Worm (Caenorhabditis elegans) whole organism, L1 larva: Measurements from ENCODE around the gene H13N06.7.

Experiments
- C04F5.9 ChIP-seq: sonication (generic microtip); optimal IDR thresholded peaks from 2 replicates; lab custom pipeline; 2016; ENCODE audit warnings: missing genetic modification characterization, missing compliant biosample characterization
- C16A3.4 ChIP-seq: fragments of 150-350 bp; optimal IDR thresholded peaks from 2 replicates; lab custom pipeline; 2014; ENCODE audit warnings: missing biosample characterization, missing genetic modification characterization
- C34B4.2 ChIP-seq: sonication (generic microtip); optimal IDR thresholded peaks from 2 replicates; lab custom pipeline; 2017; ENCODE audit warnings: mild to moderate bottlenecking, missing genetic modification characterization, missing compliant biosample characterization
- F16B12.6 ChIP-seq: fragments of 150-350 bp; optimal IDR thresholded peaks from 2 replicates; lab custom pipeline; 2014; ENCODE audit warnings: missing biosample characterization, missing genetic modification characterization
- aly-2 ChIP-seq: fragments of 150-350 bp; optimal IDR thresholded peaks from 2 replicates; lab custom pipeline; 2014; ENCODE audit warnings: missing biosample characterization, missing genetic modification characterization
- egl-13 ChIP-seq: sonication (generic microtip); optimal IDR thresholded peaks from 2 replicates; lab custom pipeline; 2016; ENCODE audit warnings: missing genotype, missing genetic modification reagents, missing genetic modification characterization, missing compliant biosample characterization
- jun-1 ChIP-seq: fragments of 150-350 bp; optimal IDR thresholded peaks from 2 replicates; lab custom pipeline; 2014; ENCODE audit warnings: missing biosample characterization, missing genetic modification reagents, missing genetic modification characterization
- lin-13 ChIP-seq: fragments of 150-350 bp; optimal IDR thresholded peaks from 2 replicates; lab custom pipeline; 2014; ENCODE audit warnings: missing biosample characterization, missing genetic modification reagents, missing genetic modification characterization
- lin-14 ChIP-seq: fragments of 200-800 bp; sonication (Bioruptor generic); optimal IDR thresholded peaks from 2 replicates; lab custom pipeline; 2018; ENCODE audit warnings: mild to moderate bottlenecking, missing genetic modification characterization, moderate library complexity, missing compliant biosample characterization
- lin-35 ChIP-seq, 2 experiments: fragments of 150-350 bp; optimal IDR thresholded peaks; 2 replicates each; lab custom pipeline; 2014; ENCODE audit warnings: missing biosample characterization in 2 of 2, missing genetic modification characterization in 2 of 2, missing genetic modification reagents in 2 of 2
- mab-9 ChIP-seq: fragments of 200-800 bp; sonication (Bioruptor generic); IDR thresholded peaks from 2 replicates; pipeline ENCODE4 v1.3.6; 2022; ENCODE audit warnings: missing genetic modification reagents, missing genetic modification characterization, missing compliant biosample characterization
- mdl-1 ChIP-seq, 2 experiments: fragments of 150-350 bp; optimal IDR thresholded peaks; 2 replicates each; lab custom pipeline; 2014 to 2017; ENCODE audit warnings: missing biosample characterization in 2 of 2, missing genetic modification characterization in 2 of 2, inconsistent platforms in 1 of 2
- mep-1 ChIP-seq: fragments of 150-350 bp; optimal IDR thresholded peaks from 2 replicates; lab custom pipeline; 2014; ENCODE audit warnings: missing biosample characterization, missing genetic modification characterization
- nhr-20 ChIP-seq: sonication (generic microtip); optimal IDR thresholded peaks from 2 replicates; lab custom pipeline; 2016; ENCODE audit warnings: mild to moderate bottlenecking, missing genetic modification characterization, missing compliant biosample characterization
- nhr-84 ChIP-seq: sonication (generic microtip); optimal IDR thresholded peaks from 2 replicates; lab custom pipeline; 2017; ENCODE audit warnings: missing biosample characterization, missing genetic modification characterization
- pqm-1 ChIP-seq: sonication (generic microtip); optimal IDR thresholded peaks from 3 replicates; lab custom pipeline; 2017; ENCODE audit warnings: missing biosample characterization, missing genetic modification characterization
- rnt-1 ChIP-seq: sonication (generic microtip); optimal IDR thresholded peaks from 2 replicates; lab custom pipeline; 2016; ENCODE audit warnings: mild to moderate bottlenecking, missing genetic modification characterization, moderate library complexity, missing compliant biosample characterization
- snpc-4 ChIP-seq: fragments of 150-350 bp; optimal IDR thresholded peaks from 2 replicates; lab custom pipeline; 2014; ENCODE audit warnings: missing biosample characterization, missing genetic modification characterization
- sox-4 ChIP-seq: sonication (generic microtip); optimal IDR thresholded peaks from 2 replicates; lab custom pipeline; 2016; ENCODE audit warnings: missing genetic modification characterization, missing compliant biosample characterization
- sup-37 ChIP-seq: fragments of 200-800 bp; sonication (Bioruptor generic); optimal IDR thresholded peaks from 2 replicates; lab custom pipeline; 2018; ENCODE audit warnings: mild to moderate bottlenecking, missing genetic modification characterization, missing compliant biosample characterization
- tbx-2 ChIP-seq: sonication (generic microtip); optimal IDR thresholded peaks from 2 replicates; lab custom pipeline; 2016; ENCODE audit warnings: missing genetic modification characterization, missing compliant biosample characterization
- unc-86 ChIP-seq: sonication (generic microtip); optimal IDR thresholded peaks from 2 replicates; lab custom pipeline; 2016; ENCODE audit warnings: missing genetic modification characterization, missing compliant biosample characterization

H13N06.7 gene

DNA sequence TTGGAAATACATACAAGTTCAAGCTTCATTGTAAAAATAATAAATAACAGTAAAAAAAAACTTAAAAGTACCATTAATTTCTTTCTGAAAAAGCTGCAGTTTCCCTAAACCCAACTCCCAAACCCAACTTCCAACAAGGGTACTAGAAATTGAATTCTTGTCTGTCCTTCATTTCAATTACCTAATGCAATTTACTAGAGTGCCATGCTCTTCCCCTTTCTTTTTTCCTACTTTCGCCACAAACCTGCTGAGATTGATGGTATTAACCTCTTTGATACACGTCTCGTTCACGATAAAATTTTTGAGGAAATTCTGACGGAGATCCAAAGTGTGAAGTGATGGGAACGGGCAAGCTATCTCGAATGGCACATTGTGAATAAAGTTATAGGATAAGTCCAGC, 45.0 kb downstream of the H13N06.7 start:
- TF ChIP-seq mab-9 (GFP tag; lab: Robert Waterston, UW), result no peak
- TF ChIP-seq lin-35 (GFP tag; optimal IDR thresholded peaks at IDR 0.05; lab: Kevin White, UChicago), result no peak
- TF ChIP-seq mep-1, result no peak
- TF ChIP-seq lin-14 (GFP tag; lab: Kevin White, UChicago), result peak; percentile 44
- peak; percentile 28 for TF ChIP-seq tbx-2 (tag; lab: Kevin White, UChicago)
- TF ChIP-seq C16A3.4, result no peak
- TF ChIP-seq sup-37 (GFP tag; lab: Kevin White, UChicago), result no peak
- TF ChIP-seq nhr-84 (tag; lab: Kevin White, UChicago), result no peak
- no peak for TF ChIP-seq aly-2 (tag; lab: Kevin White, UChicago)
- TF ChIP-seq C34B4.2 (tag; lab: Kevin White, UChicago), result no peak
- no peak for TF ChIP-seq F16B12.6 (tag; lab: Kevin White, UChicago)
- no peak for TF ChIP-seq pqm-1 (tag; lab: Kevin White, UChicago)

DNA sequence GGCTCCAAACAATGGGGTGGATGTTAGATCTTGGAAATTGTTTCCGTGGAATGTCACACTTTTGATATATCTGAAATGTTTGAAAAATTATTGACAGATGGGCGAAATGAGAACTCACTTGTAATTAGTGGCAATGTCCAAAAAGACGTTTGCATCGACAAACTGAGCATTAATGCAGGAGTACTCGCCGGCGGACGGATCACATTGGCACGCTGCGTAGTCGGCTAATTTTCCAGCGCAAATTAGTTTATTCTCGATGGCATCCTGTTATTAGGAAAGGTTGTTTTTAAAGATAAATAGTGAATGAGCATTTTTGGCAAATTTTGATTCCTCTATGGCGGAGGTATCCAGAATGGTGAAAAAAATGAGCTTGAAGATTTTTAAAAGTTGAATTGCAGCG, 47.8 kb downstream of the H13N06.7 start:
- TF ChIP-seq lin-14 (GFP tag; lab: Kevin White, UChicago) (peak; percentile 46), jun-1 (tag; lab: Kevin White, UChicago) (no peak)

DNA sequence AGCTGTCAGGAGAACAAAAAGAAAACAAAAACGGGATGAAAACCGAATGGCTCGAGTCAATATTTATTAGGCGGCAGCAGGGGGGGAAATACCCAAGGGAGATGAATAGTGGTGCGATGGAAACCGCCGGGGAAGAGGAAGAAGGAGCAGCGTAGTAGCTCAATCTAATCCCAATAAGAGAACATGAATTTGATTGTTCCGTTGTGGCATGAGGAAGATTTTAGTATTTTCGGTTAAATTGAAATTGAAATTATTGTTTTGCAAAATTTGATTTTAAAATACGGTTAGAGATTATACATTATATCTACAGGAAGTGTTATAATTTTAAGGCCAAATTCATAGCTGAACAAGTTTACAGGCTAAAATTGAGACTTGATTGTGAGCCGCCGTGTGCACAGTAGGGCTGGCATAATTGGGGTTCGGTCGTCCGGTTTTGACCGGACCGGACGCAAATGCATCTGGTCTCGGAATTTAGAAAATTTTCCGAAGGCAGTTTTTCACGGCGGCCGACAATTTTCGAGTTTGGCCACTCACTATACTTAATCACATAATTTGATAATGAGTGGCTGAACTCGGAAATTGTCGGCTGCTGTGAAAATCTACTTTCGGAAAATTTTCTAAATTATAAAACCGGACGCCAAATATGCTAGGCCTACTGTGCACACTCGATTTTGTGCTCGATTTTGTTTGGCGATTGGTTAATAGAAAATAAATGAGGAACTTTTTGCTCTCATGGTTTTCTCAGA, 49.3 kb downstream of the H13N06.7 start:
- TF ChIP-seq snpc-4, result peak; percentile 70
- no peak for TF ChIP-seq F16B12.6 (tag; lab: Kevin White, UChicago)
- TF ChIP-seq rnt-1 (tag; lab: Kevin White, UChicago), result no peak
- peak; percentile 40 for TF ChIP-seq lin-14 (GFP tag; lab: Kevin White, UChicago)
- TF ChIP-seq mdl-1 (tag; optimal IDR thresholded peaks at IDR 0.05; lab: Kevin White, UChicago), result no peak
- TF ChIP-seq, all 84 proteins: peak for 2

DNA sequence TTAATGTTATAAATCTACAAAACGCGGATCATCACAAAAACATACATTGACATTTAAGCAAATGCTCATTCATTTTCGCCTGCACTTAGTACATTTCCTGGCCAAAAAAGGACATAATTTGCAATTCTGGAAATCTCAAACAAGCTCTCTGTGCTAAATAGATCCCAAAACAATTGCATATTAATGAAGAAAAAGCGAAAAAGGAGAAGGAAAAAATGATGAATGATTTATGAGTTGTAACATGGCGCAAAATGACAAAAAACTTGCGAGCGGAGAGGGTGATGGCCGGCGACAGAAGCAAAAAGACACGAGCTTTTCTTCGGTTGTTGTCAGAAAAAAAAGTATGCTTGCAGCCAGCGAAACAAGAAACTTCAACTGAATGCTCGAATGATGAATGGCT, 52.0 kb downstream of the H13N06.7 start:
- TF ChIP-seq unc-86 (tag; lab: Kevin White, UChicago) (peak; percentile 74), sox-4 (tag; lab: Kevin White, UChicago) (no peak), egl-13 (peak; percentile 30), lin-14 (GFP tag; lab: Kevin White, UChicago) (peak; percentile 44), C04F5.9 (tag; lab: Kevin White, UChicago) (no peak), nhr-20 (no peak), lin-13 (GFP tag; lab: Kevin White, UChicago) (no peak)
